Worm (Caenorhabditis elegans): ENCODE measurements around the gene str-256.

The str-256 gene

DNA sequence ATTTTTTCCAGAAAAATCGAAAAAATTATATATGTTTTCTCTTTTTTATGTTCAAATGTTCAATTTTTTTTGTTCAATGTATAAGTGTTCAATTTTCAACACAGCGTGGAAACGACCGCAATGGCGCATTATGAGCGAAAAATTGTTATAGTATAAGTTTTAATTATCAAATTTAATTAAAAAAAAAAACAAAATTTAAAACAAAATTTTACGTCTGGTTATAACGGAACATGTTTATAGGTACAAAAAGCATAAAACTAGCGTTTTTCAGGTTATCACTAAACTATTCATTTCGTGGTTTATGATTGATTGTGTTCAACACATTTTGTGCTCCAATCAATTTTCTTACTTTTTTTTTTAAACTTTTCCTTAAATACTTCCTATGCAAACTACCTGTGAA is 11.8 kb downstream of the str-256 start, which contains the start of gene nhr-106:
nhr-106 (plus strand) TSS at position 301 of the 400 bp plus-strand sequence.
- TF ChIP-seq lsy-2 (tag; optimal IDR thresholded peaks at IDR 0.05) (no peak), ztf-11 (tag; optimal IDR thresholded peaks at IDR 0.05) (no peak), unc-120 (tag; optimal IDR thresholded peaks at IDR 0.05; ENCODE audit: poor library complexity, severe bottlenecking) (no peak), sem-2 (GFP tag; optimal IDR thresholded peaks at IDR 0.05) (no peak), pha-4 (tag; optimal IDR thresholded peaks at IDR 0.05) (no peak), nhr-2 (tag; optimal IDR thresholded peaks at IDR 0.05) (no peak), drap-1 (GFP tag; optimal IDR thresholded peaks at IDR 0.05) (no peak), blmp-1 (tag; optimal IDR thresholded peaks at IDR 0.05) (no peak), nhr-12 (tag; optimal IDR thresholded peaks at IDR 0.05) (no peak), sptf-1 (tag; optimal IDR thresholded peaks at IDR 0.05) (no peak)

DNA sequence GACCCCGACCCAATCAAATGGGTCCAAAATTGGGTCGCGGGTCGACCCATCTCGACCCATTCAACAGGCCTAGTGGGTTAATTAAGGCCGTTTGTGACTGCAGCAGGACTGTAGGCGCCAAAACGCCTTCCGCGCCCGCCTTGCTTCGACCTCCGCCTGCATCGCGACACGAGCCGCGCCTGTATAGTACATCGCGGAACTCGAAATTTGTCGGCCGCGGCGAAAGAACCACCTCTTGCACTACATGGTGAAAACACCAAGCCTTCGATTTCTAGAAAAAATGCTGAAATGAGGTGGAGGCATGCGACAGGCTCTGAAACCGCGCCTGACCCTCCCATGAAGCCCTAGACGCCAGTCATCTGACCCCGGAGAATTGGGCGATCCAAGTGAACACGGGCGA is 13.2 kb downstream of the str-256 start:
- no peak for TF ChIP-seq mep-1 (tag; optimal IDR thresholded peaks at IDR 0.05)
- TF ChIP-seq sptf-1 (tag; optimal IDR thresholded peaks at IDR 0.05): no peak
- no peak for TF ChIP-seq cnd-1 (tag; optimal IDR thresholded peaks at IDR 0.05)
- TF ChIP-seq ceh-39 (tag; optimal IDR thresholded peaks at IDR 0.05): no peak
- TF ChIP-seq nhr-2 (tag; optimal IDR thresholded peaks at IDR 0.05): no peak
- TF ChIP-seq bed-3 (GFP tag; optimal IDR thresholded peaks at IDR 0.05): no peak
- TF ChIP-seq elt-1 (tag; optimal IDR thresholded peaks at IDR 0.05; ENCODE audit: borderline replicate concordance, insufficient read depth): no peak
- no peak for TF ChIP-seq tbx-8 (GFP tag; optimal IDR thresholded peaks at IDR 0.05)

DNA sequence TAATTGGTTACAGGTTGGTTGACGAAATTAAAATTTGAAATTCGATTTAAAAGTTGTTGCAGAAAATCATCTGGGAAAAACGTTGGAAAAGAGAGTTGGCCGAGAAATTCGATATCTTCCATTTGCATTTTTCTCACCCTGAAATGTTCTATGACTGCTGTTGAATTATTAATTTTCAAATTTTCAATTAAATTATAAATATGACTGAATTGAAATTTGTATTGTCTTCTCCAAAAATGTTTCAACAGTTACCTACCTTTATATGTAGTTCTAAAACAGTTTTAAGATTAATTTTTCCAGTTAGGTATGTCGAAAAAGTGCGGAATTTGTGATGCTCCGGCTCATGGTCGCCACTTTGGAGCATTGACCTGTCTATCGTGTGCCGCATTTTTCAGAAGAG is 14.4 kb downstream of the str-256 start, which contains the start of gene nhr-211:
nhr-211 (plus strand) TSS at position 301 of the 400 bp plus-strand sequence.
- TF ChIP-seq hlh-1 (tag; optimal IDR thresholded peaks at IDR 0.05): no peak
- no peak for TF ChIP-seq blmp-1 (tag; optimal IDR thresholded peaks at IDR 0.05)
- no peak for TF ChIP-seq unc-120 (tag; optimal IDR thresholded peaks at IDR 0.05; ENCODE audit: poor library complexity, severe bottlenecking)
- no peak for TF ChIP-seq bed-3 (GFP tag; optimal IDR thresholded peaks at IDR 0.05)
- no peak for TF ChIP-seq unc-39 (tag; optimal IDR thresholded peaks at IDR 0.05)
- TF ChIP-seq snpc-4 (tag; optimal IDR thresholded peaks at IDR 0.05): no peak
- TF ChIP-seq mep-1 (tag; optimal IDR thresholded peaks at IDR 0.05): no peak
- TF ChIP-seq flh-1 (GFP tag; optimal IDR thresholded peaks at IDR 0.05): no peak
- TF ChIP-seq ztf-11 (tag; optimal IDR thresholded peaks at IDR 0.05): no peak
- TF ChIP-seq pha-4 (tag; optimal IDR thresholded peaks at IDR 0.05): no peak
- TF ChIP-seq zip-8 (tag; optimal IDR thresholded peaks at IDR 0.05): no peak
- no peak for TF ChIP-seq nhr-28 (tag; optimal IDR thresholded peaks at IDR 0.05)
- no peak for TF ChIP-seq lsy-2 (tag; optimal IDR thresholded peaks at IDR 0.05)
- no peak for TF ChIP-seq ceh-43 (GFP tag; optimal IDR thresholded peaks at IDR 0.05)
- no peak for TF ChIP-seq lin-32 (GFP tag; optimal IDR thresholded peaks at IDR 0.05)
- TF ChIP-seq sem-2 (GFP tag; optimal IDR thresholded peaks at IDR 0.05): no peak
- TF ChIP-seq ces-1 (GFP tag; optimal IDR thresholded peaks at IDR 0.05): no peak

DNA sequence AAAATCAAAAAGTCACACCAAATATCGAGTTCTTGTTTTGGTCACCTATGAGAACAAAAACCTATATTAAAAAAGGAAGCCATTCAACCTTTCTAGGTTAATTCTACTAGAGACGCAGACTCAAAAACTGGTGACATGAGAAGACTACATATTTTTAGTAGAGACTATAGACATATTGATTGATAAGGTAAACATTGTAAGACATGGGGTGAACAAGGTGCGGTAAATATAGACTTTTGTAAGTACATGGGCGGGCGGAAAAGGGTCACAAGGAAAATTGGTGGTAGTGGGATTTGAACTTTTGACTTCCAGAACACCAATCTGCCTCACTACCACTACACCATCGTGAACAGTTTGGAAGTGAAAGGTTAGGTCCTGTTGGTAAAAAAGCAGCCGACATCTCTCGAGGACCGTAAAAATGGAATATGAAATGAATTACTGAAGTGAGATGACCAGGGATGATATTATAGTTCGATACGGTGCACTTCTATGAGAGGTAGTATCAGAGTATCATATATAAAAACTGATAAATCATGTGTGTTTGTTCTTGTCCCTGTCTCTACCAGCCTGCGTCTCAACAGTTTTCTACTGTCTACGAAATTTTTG is 16.7 kb downstream of the str-256 start, which contains the start of gene nhr-212:
nhr-212 (plus strand) TSS at position 573 of the 606 bp plus-strand sequence.
- TF ChIP-seq lin-32 (GFP tag; optimal IDR thresholded peaks at IDR 0.05) (no peak), pha-4 (tag; optimal IDR thresholded peaks at IDR 0.05) (peak; percentile 6)

DNA sequence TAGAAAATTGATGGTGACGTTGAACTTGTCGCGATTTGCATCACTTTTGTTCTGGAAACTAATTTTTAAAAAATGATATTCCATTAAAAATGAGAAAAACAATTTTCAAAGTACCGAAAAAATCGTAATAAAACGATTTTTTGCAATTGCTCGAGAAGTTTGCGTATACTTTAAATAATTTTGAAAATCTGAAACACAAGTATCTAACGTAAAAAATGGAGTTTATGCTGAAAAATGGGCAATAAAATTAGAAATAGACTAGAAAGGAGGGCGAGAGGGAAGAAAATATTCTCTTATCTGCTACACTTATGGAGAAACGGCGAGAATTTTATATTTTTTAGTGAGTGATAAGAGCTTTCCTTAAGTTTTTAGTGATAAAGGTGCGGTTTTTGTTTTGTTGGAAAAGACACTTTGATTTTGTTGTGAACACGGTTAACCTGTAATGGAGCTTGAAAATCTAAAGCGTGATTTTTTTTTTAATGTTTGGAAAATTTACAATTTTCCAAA is 17.8 kb downstream of the str-256 start, which contains the start of gene nhr-130:
nhr-130 (minus strand) TSS at position 51 of the 507 bp plus-strand sequence.
- TF ChIP-seq nhr-76 (tag; optimal IDR thresholded peaks at IDR 0.05) (no peak), unc-62 (GFP tag; optimal IDR thresholded peaks at IDR 0.05) (no peak), nhr-2 (tag; optimal IDR thresholded peaks at IDR 0.05) (no peak), flh-1 (GFP tag; optimal IDR thresholded peaks at IDR 0.05) (no peak), elt-1 (tag; optimal IDR thresholded peaks at IDR 0.05; ENCODE audit: borderline replicate concordance, insufficient read depth) (no peak), mep-1 (tag; optimal IDR thresholded peaks at IDR 0.05) (no peak), ztf-11 (tag; optimal IDR thresholded peaks at IDR 0.05) (no peak), lin-32 (GFP tag; optimal IDR thresholded peaks at IDR 0.05) (no peak), ceh-39 (tag; optimal IDR thresholded peaks at IDR 0.05) (no peak), tbx-8 (GFP tag; optimal IDR thresholded peaks at IDR 0.05) (no peak)

DNA sequence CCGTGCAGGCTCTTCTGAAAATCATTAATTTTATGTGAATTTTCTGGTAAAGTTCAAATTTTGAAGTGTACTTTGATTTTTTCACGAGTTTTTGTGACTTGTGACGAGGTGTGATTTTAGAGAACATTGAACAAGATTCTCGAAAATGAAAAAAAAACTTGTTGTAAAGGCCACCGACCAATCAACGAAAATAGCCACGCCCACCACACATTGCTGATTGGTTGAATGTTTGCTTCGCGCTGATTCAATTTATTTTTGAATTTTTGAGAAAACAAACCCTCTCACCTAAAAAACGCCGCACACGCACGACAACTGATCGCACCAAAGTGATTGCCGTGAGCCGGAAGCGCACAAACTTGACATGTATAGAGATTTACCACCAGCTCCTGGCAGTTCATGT is 18.3 kb downstream of the str-256 start:
- TF ChIP-seq lin-32 (GFP tag; optimal IDR thresholded peaks at IDR 0.05): no peak
- TF ChIP-seq ceh-43 (GFP tag; optimal IDR thresholded peaks at IDR 0.05): no peak
- TF ChIP-seq unc-120 (tag; optimal IDR thresholded peaks at IDR 0.05; ENCODE audit: poor library complexity, severe bottlenecking): no peak
- no peak for TF ChIP-seq drap-1 (GFP tag; optimal IDR thresholded peaks at IDR 0.05)
- TF ChIP-seq ham-2 (GFP tag; optimal IDR thresholded peaks at IDR 0.05): no peak
- TF ChIP-seq ceh-83 (GFP tag; optimal IDR thresholded peaks at IDR 0.05): no peak
- no peak for TF ChIP-seq nhr-28 (tag; optimal IDR thresholded peaks at IDR 0.05)
- TF ChIP-seq zip-8 (tag; optimal IDR thresholded peaks at IDR 0.05): no peak
- no peak for TF ChIP-seq snpc-4 (tag; optimal IDR thresholded peaks at IDR 0.05)
- TF ChIP-seq blmp-1 (tag; optimal IDR thresholded peaks at IDR 0.05): no peak

All from whole organism, mixed stage, embryonic.